Worm (Caenorhabditis elegans) whole organism, L4 larva: Measurements from ENCODE around the gene C23F12.4.

ENCODE experiments used
- F26F4.8 ChIP-seq: fragments of 200-800 bp; sonication (Bioruptor generic); conservative IDR thresholded peaks from 2 replicates; pipeline ENCODE4 v1.3.6; 2022; ENCODE audit warnings: missing genetic modification characterization, missing compliant biosample characterization
- F49E8.2 ChIP-seq: sonication (generic microtip); optimal IDR thresholded peaks from 2 replicates; lab custom pipeline; 2016; ENCODE audit warnings: missing compliant biosample characterization, mild to moderate bottlenecking, missing genetic modification characterization, borderline replicate concordance
- T20F7.1 ChIP-seq: fragments of 200-800 bp; sonication (Bioruptor generic); optimal IDR thresholded peaks from 2 replicates; lab custom pipeline; 2018; ENCODE audit warnings: mild to moderate bottlenecking, missing genetic modification characterization, missing compliant biosample characterization
- Y105C5A.15 ChIP-seq: fragments of 200-800 bp; sonication (Bioruptor generic); IDR thresholded peaks from 2 replicates; pipeline ENCODE4 v1.3.6; 2022; ENCODE audit warnings: missing genetic modification characterization, missing compliant biosample characterization
- aha-1 ChIP-seq: fragments of 150-350 bp; peaks from one replicate; lab custom pipeline; 2014; ENCODE audit warnings: missing biosample characterization, missing genetic modification characterization
- arid-1 ChIP-seq: fragments of 200-800 bp; sonication (Bioruptor generic); conservative IDR thresholded peaks from 2 replicates; pipeline ENCODE4 v1.3.6; 2022; ENCODE audit warnings: missing genetic modification reagents, missing genetic modification characterization, missing compliant biosample characterization
- ceh-20 ChIP-seq: fragments of 200-800 bp; sonication (Bioruptor generic); IDR thresholded peaks from 2 replicates; pipeline ENCODE4 v1.3.6; 2022; ENCODE audit warnings: missing genetic modification reagents, missing genetic modification characterization, missing compliant biosample characterization
- cey-2 ChIP-seq: sonication (generic microtip); optimal IDR thresholded peaks from 3 replicates; lab custom pipeline; 2017; ENCODE audit warnings: missing genetic modification characterization, mild to moderate bottlenecking, missing compliant biosample characterization, antibody characterized with exemption, borderline replicate concordance; ENCODE audit not compliant: insufficient read depth
- daf-16 ChIP-seq, 3 experiments: sonication (generic microtip); optimal IDR thresholded peaks; 2 replicates each; lab custom pipeline; 2016 to 2017; ENCODE audit warnings: missing genetic modification characterization in 3 of 3, missing genetic modification reagents in 3 of 3, mild to moderate bottlenecking in 2 of 3, missing compliant biosample characterization in 2 of 3, missing biosample characterization in 1 of 3, moderate library complexity in 1 of 3
- daf-8 ChIP-seq: fragments of 200-800 bp; sonication (Bioruptor generic); IDR thresholded peaks from 2 replicates; pipeline ENCODE4 v1.3.6; 2022; ENCODE audit warnings: missing genetic modification characterization, missing compliant biosample characterization
- dmd-6 ChIP-seq: fragments of 200-800 bp; sonication (Bioruptor generic); IDR thresholded peaks from 2 replicates; pipeline ENCODE4 v1.3.6; 2022; ENCODE audit warnings: missing genetic modification reagents, missing genetic modification characterization, missing compliant biosample characterization
- dve-1 ChIP-seq: sonication (generic microtip); optimal IDR thresholded peaks from 2 replicates; lab custom pipeline; 2017; ENCODE audit warnings: antibody characterized with exemption, mild to moderate bottlenecking, missing genetic modification characterization, missing compliant biosample characterization; ENCODE audit not compliant: insufficient read depth
- egl-27 ChIP-seq: sonication (generic microtip); optimal IDR thresholded peaks from 3 replicates; lab custom pipeline; 2017; ENCODE audit warnings: missing biosample characterization, missing genetic modification reagents, missing genetic modification characterization
- egl-43 ChIP-seq: fragments of 200-800 bp; sonication (Bioruptor generic); IDR thresholded peaks from 2 replicates; pipeline ENCODE4 v1.3.6; 2022; ENCODE audit warnings: missing genetic modification reagents, missing genetic modification characterization, missing compliant biosample characterization
- fkh-10 ChIP-seq: fragments of 150-350 bp; optimal IDR thresholded peaks from 2 replicates; lab custom pipeline; 2014; ENCODE audit warnings: missing biosample characterization, missing genetic modification reagents, missing genetic modification characterization
- gei-8 ChIP-seq: fragments of 200-800 bp; sonication (Bioruptor generic); optimal IDR thresholded peaks from 2 replicates; lab custom pipeline; 2018; ENCODE audit warnings: mild to moderate bottlenecking, missing genetic modification characterization, missing compliant biosample characterization
- hlh-11 ChIP-seq: fragments of 200-800 bp; sonication (Bioruptor generic); optimal IDR thresholded peaks from 2 replicates; lab custom pipeline; 2018; ENCODE audit warnings: mild to moderate bottlenecking, missing genetic modification characterization, missing compliant biosample characterization
- hlh-30 ChIP-seq: sonication (generic microtip); optimal IDR thresholded peaks from 2 replicates; lab custom pipeline; 2017; ENCODE audit warnings: antibody characterized with exemption, mild to moderate bottlenecking, missing genetic modification characterization, missing compliant biosample characterization; ENCODE audit not compliant: insufficient read depth
- hmg-1.1 ChIP-seq: fragments of 200-800 bp; sonication (Bioruptor generic); IDR thresholded peaks from 2 replicates; pipeline ENCODE4 v1.3.6; 2022; ENCODE audit warnings: missing genetic modification reagents, missing genetic modification characterization, missing compliant biosample characterization
- lin-13 ChIP-seq: fragments of 150-350 bp; optimal IDR thresholded peaks from 2 replicates; lab custom pipeline; 2014; ENCODE audit warnings: missing biosample characterization, missing genetic modification reagents, missing genetic modification characterization
- lin-29 ChIP-seq: fragments of 200-800 bp; sonication (Bioruptor generic); IDR thresholded peaks from 2 replicates; pipeline ENCODE4 v1.3.6; 2022; ENCODE audit warnings: missing genetic modification reagents, missing genetic modification characterization, missing compliant biosample characterization
- lin-39 ChIP-seq: fragments of 150-350 bp; optimal IDR thresholded peaks from 2 replicates; lab custom pipeline; 2014; ENCODE audit warnings: missing biosample characterization, missing genetic modification reagents, missing genetic modification characterization
- lsy-2 ChIP-seq, 2 experiments: fragments of 150-350 bp in 1 of 2; sonication (generic microtip) in 1 of 2; optimal IDR thresholded peaks; 2 replicates each; lab custom pipeline; 2014 to 2017; ENCODE audit warnings: missing biosample characterization in 2 of 2, missing genetic modification characterization in 2 of 2
- madf-9 ChIP-seq: fragments of 200-800 bp; sonication (Bioruptor generic); conservative IDR thresholded peaks from 2 replicates; pipeline ENCODE4 v1.3.6; 2022; ENCODE audit warnings: missing genetic modification reagents, missing genetic modification characterization, missing compliant biosample characterization
- mdl-1 ChIP-seq, 2 experiments: fragments of 150-350 bp in 1 of 2; sonication (generic microtip) in 1 of 2; optimal IDR thresholded peaks; 2 replicates each; lab custom pipeline; 2014 to 2017; ENCODE audit warnings: missing biosample characterization in 2 of 2, missing genetic modification characterization in 2 of 2
- mdt-29 ChIP-seq: fragments of 200-800 bp; sonication (Bioruptor generic); IDR thresholded peaks from 2 replicates; pipeline ENCODE4 v1.3.6; 2022; ENCODE audit warnings: missing genetic modification reagents, missing genetic modification characterization, missing compliant biosample characterization
- mes-2 ChIP-seq: sonication (generic microtip); optimal IDR thresholded peaks from 2 replicates; lab custom pipeline; 2016; ENCODE audit warnings: missing genotype, mild to moderate bottlenecking, missing genetic modification characterization, missing compliant biosample characterization; ENCODE audit not compliant: poor library complexity, severe bottlenecking
- mxl-3 ChIP-seq: fragments of 200-800 bp; sonication (Bioruptor generic); optimal IDR thresholded peaks from 2 replicates; lab custom pipeline; 2018; ENCODE audit warnings: mild to moderate bottlenecking, missing genetic modification characterization, missing compliant biosample characterization
- nhr-11 ChIP-seq: fragments of 150-350 bp; optimal IDR thresholded peaks from 2 replicates; lab custom pipeline; 2014; ENCODE audit warnings: missing biosample characterization, missing genetic modification characterization
- nhr-237 ChIP-seq: sonication (generic microtip); optimal IDR thresholded peaks from 2 replicates; lab custom pipeline; 2017; ENCODE audit warnings: missing biosample characterization, missing genetic modification characterization
- nhr-25 ChIP-seq: sonication (generic microtip); optimal IDR thresholded peaks from 2 replicates; lab custom pipeline; 2017; ENCODE audit warnings: missing genetic modification characterization, mild to moderate bottlenecking, missing compliant biosample characterization, antibody characterized with exemption, moderate library complexity, borderline replicate concordance; ENCODE audit not compliant: insufficient read depth
- nhr-41 ChIP-seq: fragments of 200-800 bp; sonication (Bioruptor generic); IDR thresholded peaks from 2 replicates; pipeline ENCODE4 v1.3.6; 2022; ENCODE audit warnings: missing genetic modification reagents, missing genetic modification characterization, missing compliant biosample characterization
- nhr-42 ChIP-seq: fragments of 200-800 bp; sonication (Bioruptor generic); IDR thresholded peaks from 2 replicates; pipeline ENCODE4 v1.3.6; 2022; ENCODE audit warnings: missing genetic modification characterization, missing compliant biosample characterization
- nhr-6 ChIP-seq: fragments of 150-350 bp; optimal IDR thresholded peaks from 2 replicates; lab custom pipeline; 2014; ENCODE audit warnings: missing biosample characterization, missing genetic modification characterization
- nhr-76 ChIP-seq: fragments of 150-350 bp; optimal IDR thresholded peaks from 2 replicates; lab custom pipeline; 2014; ENCODE audit warnings: missing biosample characterization, missing genetic modification characterization
- nhr-77 ChIP-seq: fragments of 150-350 bp; optimal IDR thresholded peaks from 2 replicates; lab custom pipeline; 2014; ENCODE audit warnings: missing biosample characterization, missing genetic modification characterization
- pha-4 ChIP-seq, 2 experiments: fragments of 150-350 bp in 1 of 2; fragments of 200-800 bp in 1 of 2; sonication (Bioruptor generic) in 1 of 2; IDR thresholded peaks in 1 of 2; optimal IDR thresholded peaks in 1 of 2; 2 replicates each; pipeline versions ENCODE4 v1.3.6 to Lab custom; 2014 to 2022; ENCODE audit warnings: missing genetic modification characterization in 2 of 2, missing genetic modification reagents in 2 of 2, missing biosample characterization in 1 of 2, missing compliant biosample characterization in 1 of 2
- rbr-2 ChIP-seq: sonication (generic microtip); optimal IDR thresholded peaks from 2 replicates; lab custom pipeline; 2016; ENCODE audit warnings: missing genotype, missing genetic modification characterization, missing compliant biosample characterization
- snpc-4 ChIP-seq: fragments of 150-350 bp; optimal IDR thresholded peaks from 2 replicates; lab custom pipeline; 2014; ENCODE audit warnings: missing biosample characterization, missing genetic modification characterization
- tra-1 ChIP-seq: fragments of 200-800 bp; sonication (Bioruptor generic); IDR thresholded peaks from 2 replicates; pipeline ENCODE4 v1.3.6; 2022; ENCODE audit warnings: missing genetic modification reagents, missing genetic modification characterization, missing compliant biosample characterization
- zip-2 ChIP-seq: fragments of 150-350 bp; optimal IDR thresholded peaks from 2 replicates; lab custom pipeline; 2014; ENCODE audit warnings: missing biosample characterization, missing genetic modification characterization
- ztf-11 ChIP-seq: fragments of 150-350 bp; optimal IDR thresholded peaks from 2 replicates; lab custom pipeline; 2014; ENCODE audit warnings: missing biosample characterization, missing genetic modification characterization
- ztf-7 ChIP-seq: fragments of 150-350 bp; optimal IDR thresholded peaks from 2 replicates; lab custom pipeline; 2014; ENCODE audit warnings: missing biosample characterization, missing genetic modification characterization

The C23F12.4 gene

DNA sequence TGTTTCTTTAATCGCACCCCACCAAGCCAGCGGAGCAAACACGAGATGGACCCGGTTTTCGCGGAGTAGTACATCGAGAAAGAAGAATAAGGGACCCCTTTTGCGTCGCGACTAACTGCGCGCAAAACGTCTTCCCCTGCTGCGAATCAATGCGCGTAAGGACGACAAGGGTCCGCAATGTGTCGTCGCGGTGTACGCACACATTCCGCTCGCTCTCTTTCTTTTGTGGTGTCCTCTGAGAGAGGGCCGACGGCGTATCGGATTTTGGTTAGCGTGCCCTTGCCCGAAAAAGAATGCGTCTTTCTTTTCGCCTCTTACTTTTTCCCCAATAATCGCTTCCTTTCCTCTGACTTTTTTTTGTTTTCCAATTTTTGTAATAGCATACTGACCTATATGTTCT lies 49.3 kb upstream of the C23F12.4 start (continued):
- TF ChIP-seq nhr-25, result no peak
- no peak for TF ChIP-seq lin-39 (tag; lab: Kevin White, UChicago)
- TF ChIP-seq lsy-2 (tag; optimal IDR thresholded peaks at IDR 0.05; lab: Kevin White, UChicago), result peak in 1 of 2 experiments; percentile 15
- no peak for TF ChIP-seq Y105C5A.15 (GFP tag; lab: Robert Waterston, UW)
- TF ChIP-seq ceh-20 (GFP tag; lab: Robert Waterston, UW), result no peak; the same call in none of the 2 replicates
- no peak for TF ChIP-seq cey-2 (tag; lab: Kevin White, UChicago)
- no peak for TF ChIP-seq F49E8.2 (tag; lab: Kevin White, UChicago)
- TF ChIP-seq mes-2 (tag; lab: Kevin White, UChicago), result no peak
- no peak for TF ChIP-seq dve-1 (tag; lab: Kevin White, UChicago)
- no peak for TF ChIP-seq lin-13
- TF ChIP-seq egl-27 (tag; lab: Kevin White, UChicago), result no peak
- 0 out of 2 replicates have a peak, but pooled peaks have one; percentile 37 for TF ChIP-seq arid-1 (GFP tag; lab: Robert Waterston, UW)

DNA sequence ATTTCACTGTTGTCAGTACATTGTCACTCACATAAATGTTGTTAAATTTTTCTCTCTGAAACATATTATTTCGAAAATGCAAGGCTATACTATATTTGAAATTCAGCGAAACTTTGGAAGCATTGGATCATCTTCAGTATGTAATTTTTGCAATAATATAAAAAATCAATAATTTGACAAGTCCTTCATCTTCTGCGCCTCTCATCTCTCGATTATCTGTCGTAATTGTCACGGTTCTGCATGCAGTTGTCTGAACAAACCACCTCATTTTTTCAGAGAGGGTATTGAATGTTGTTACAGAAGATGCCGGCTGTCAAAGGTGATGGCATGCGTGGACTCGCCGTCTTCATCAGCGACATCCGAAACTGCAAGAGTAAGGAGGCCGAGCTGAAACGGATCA lies 48.8 kb upstream of the C23F12.4 start, which contains the start of gene apa-2:
Gene apa-2 (plus strand): TSS at position 301 of the 400 bp plus-strand sequence.
- TF ChIP-seq mdt-29 (no peak), madf-9 (GFP tag; lab: Robert Waterston, UW) (no peak), nhr-76 (no peak), nhr-77 (no peak), nhr-6 (tag; lab: Kevin White, UChicago) (no peak)

DNA sequence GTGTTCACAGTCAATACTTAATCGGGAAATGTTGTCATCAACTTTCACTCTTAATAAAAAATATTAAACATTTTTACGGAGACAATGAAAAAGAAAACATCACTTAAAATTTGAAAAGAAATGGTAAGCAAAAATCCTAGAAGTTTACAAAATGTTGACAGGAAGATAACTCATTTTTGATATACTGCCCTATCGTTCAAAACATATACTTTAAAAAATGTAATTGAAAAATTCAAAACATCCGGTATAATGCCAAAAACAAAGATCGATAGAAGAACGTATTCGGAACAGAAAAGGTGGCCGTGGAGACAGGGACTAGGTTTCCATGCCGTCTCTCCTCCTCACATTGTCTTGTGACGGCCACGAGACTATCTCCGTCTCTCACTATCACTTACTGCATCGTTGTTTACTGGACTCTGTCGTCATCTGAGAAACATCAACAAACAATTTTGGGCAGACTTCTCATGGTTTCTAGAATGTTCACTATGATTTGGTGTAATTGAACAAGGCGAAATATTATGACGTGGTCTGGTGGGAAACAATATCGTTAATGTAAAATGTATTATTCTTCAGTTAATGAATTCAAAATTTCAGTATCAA lies 39.7 kb upstream of the C23F12.4 start, which contains the start of gene oga-1:
Gene oga-1 (minus strand): TSS at position 51 of the 600 bp plus-strand sequence.
- TF ChIP-seq gei-8, result no peak
- no peak for TF ChIP-seq lin-29
- TF ChIP-seq ztf-7, result peak; percentile 76
- TF ChIP-seq daf-8, result no peak
- TF ChIP-seq snpc-4, result no peak
- TF ChIP-seq hlh-30 (tag; lab: Kevin White, UChicago), result peak; percentile 99
- TF ChIP-seq hlh-11 (tag; lab: Kevin White, UChicago), result peak; percentile 95
- no peak for TF ChIP-seq F26F4.8 (GFP tag; lab: Robert Waterston, UW)
- TF ChIP-seq mdt-29, result peak; percentile 95
- peak; percentile 50; the same call in 1 of the 2 replicates for TF ChIP-seq nhr-42 (GFP tag; lab: Robert Waterston, UW)
- TF ChIP-seq T20F7.1 (GFP tag; lab: Kevin White, UChicago), result peak; percentile 66
- no peak for TF ChIP-seq nhr-25
- TF ChIP-seq mdl-1 (tag; optimal IDR thresholded peaks at IDR 0.05; lab: Kevin White, UChicago), result peak; percentile 90 to 97
- TF ChIP-seq dmd-6 (GFP tag; lab: Robert Waterston, UW), result peak; percentile 85
- TF ChIP-seq egl-43 (GFP tag; lab: Robert Waterston, UW), result no peak
- no peak for TF ChIP-seq ztf-11
- no peak for TF ChIP-seq daf-16 (GFP tag; optimal IDR thresholded peaks at IDR 0.05; lab: Kevin White, UChicago)
- TF ChIP-seq daf-16 (tag; optimal IDR thresholded peaks at IDR 0.05; lab: Kevin White, UChicago), result peak; percentile 98
- TF ChIP-seq dve-1 (tag; lab: Kevin White, UChicago), result peak; percentile 84
- no peak for TF ChIP-seq pha-4 (GFP tag; IDR thresholded peaks at IDR 0.05; lab: Robert Waterston, UW)
- TF ChIP-seq pha-4 (tag; optimal IDR thresholded peaks at IDR 0.05; lab: Kevin White, UChicago), result peak; percentile 91
- TF ChIP-seq nhr-11 (tag; lab: Kevin White, UChicago), result peak; percentile 91
- peak; percentile 52 for TF ChIP-seq lin-13
- no peak for TF ChIP-seq F49E8.2 (tag; lab: Kevin White, UChicago)
- TF ChIP-seq mxl-3 (GFP tag; lab: Kevin White, UChicago), result peak; percentile 77
- peak; percentile 60 for TF ChIP-seq fkh-10 (GFP tag; lab: Kevin White, UChicago)
- peak; percentile 76 for TF ChIP-seq hmg-1.1 (GFP tag; lab: Robert Waterston, UW)
- no peak for TF ChIP-seq nhr-237 (tag; lab: Kevin White, UChicago)
- peak; percentile 87 for TF ChIP-seq nhr-6 (tag; lab: Kevin White, UChicago)
- 0 out of 2 replicates have a peak, but pooled peaks have one; percentile 34 for TF ChIP-seq tra-1 (GFP tag; lab: Robert Waterston, UW)
- TF ChIP-seq Y105C5A.15 (GFP tag; lab: Robert Waterston, UW), result no peak
- no peak for TF ChIP-seq egl-27 (tag; lab: Kevin White, UChicago)
- no peak for TF ChIP-seq nhr-41 (GFP tag; lab: Robert Waterston, UW)
- peak; percentile 16 for TF ChIP-seq zip-2
- peak; percentile 55 for TF ChIP-seq rbr-2 (tag; lab: Kevin White, UChicago)
- peak; percentile 83 for TF ChIP-seq aha-1 (tag; lab: Kevin White, UChicago)
